Fruit fly (Drosophila melanogaster) whole organism, wandering third instar larva: ENCODE data around the gene CG11656.

ENCODE experiments used
- Abd-B ChIP-seq: fragments of >200 bp; optimal IDR thresholded peaks from 2 replicates; lab custom pipeline; 2017; ENCODE audit warnings: missing biosample characterization, missing genetic modification characterization
- CG32264 ChIP-seq: fragments of 200-800 bp; sonication (Bioruptor generic); optimal IDR thresholded peaks from 2 replicates; lab custom pipeline; 2016; ENCODE audit warnings: missing biosample characterization, missing genetic modification characterization
- Dfd ChIP-seq: fragments of >200 bp; optimal IDR thresholded peaks from 2 replicates; lab custom pipeline; 2017; ENCODE audit warnings: missing biosample characterization, missing genetic modification characterization
- Dif ChIP-seq: fragments of 200-275, 200-300 bp; sonication (Bioruptor generic); optimal IDR thresholded peaks from 2 replicates; lab custom pipeline; 2018; ENCODE audit warnings: missing biosample characterization, missing genetic modification characterization; ENCODE audit not compliant: partially characterized antibody
- GATAd ChIP-seq: sonication (Bioruptor generic); optimal IDR thresholded peaks from 2 replicates; lab custom pipeline; 2016; ENCODE audit warnings: missing biosample characterization, missing genetic modification characterization
- HLH106 ChIP-seq: fragments of 200-800 bp; optimal IDR thresholded peaks from 3 replicates; lab custom pipeline; 2019; ENCODE audit warnings: missing biosample characterization, mild to moderate bottlenecking, missing genetic modification characterization, moderate library complexity
- Hnf4 ChIP-seq: fragments of 200-800 bp; sonication (Bioruptor generic); optimal IDR thresholded peaks from 2 replicates; lab custom pipeline; 2016; ENCODE audit warnings: missing biosample characterization, mild to moderate bottlenecking, missing genetic modification characterization
- Hr78 ChIP-seq: fragments of >200 bp; optimal IDR thresholded peaks from 2 replicates; lab custom pipeline; 2017; ENCODE audit warnings: missing biosample characterization, missing genetic modification characterization
- Hr83 ChIP-seq: fragments of 200-300 bp; sonication (Bioruptor generic); optimal IDR thresholded peaks from 2 replicates; lab custom pipeline; 2016; ENCODE audit warnings: missing biosample characterization, mild to moderate bottlenecking, missing genetic modification characterization, moderate library complexity; ENCODE audit not compliant: poor library complexity, severe bottlenecking
- Mio ChIP-seq: sonication (Bioruptor generic); optimal IDR thresholded peaks from 2 replicates; lab custom pipeline; 2016; ENCODE audit warnings: missing biosample characterization, missing genetic modification characterization
- Myc ChIP-seq: fragments of >200 bp; optimal IDR thresholded peaks from 2 replicates; lab custom pipeline; 2017
- N ChIP-seq: fragments of >200 bp; optimal IDR thresholded peaks from 2 replicates; lab custom pipeline; 2018; ENCODE audit warnings: missing biosample characterization, missing external identifiers, missing genetic modification characterization
- OdsH ChIP-seq: fragments of 200-800 bp; sonication (Bioruptor generic); optimal IDR thresholded peaks from 2 replicates; lab custom pipeline; 2016; ENCODE audit warnings: missing biosample characterization, mild to moderate bottlenecking, missing genetic modification characterization
- Rel ChIP-seq, 2 experiments: fragments of 200-800 bp; sonication (Bioruptor generic) in 1 of 2; optimal IDR thresholded peaks; 2 replicates in 1 of 2; 3 replicates in 1 of 2; lab custom pipeline; 2016 to 2019; ENCODE audit warnings: mild to moderate bottlenecking in 2 of 2, missing biosample characterization in 2 of 2, missing genetic modification characterization in 2 of 2, moderate library complexity in 1 of 2
- Sp1 ChIP-seq: fragments of 200-800 bp; sonication (Bioruptor generic); optimal IDR thresholded peaks from 3 replicates; lab custom pipeline; 2019; ENCODE audit warnings: missing biosample characterization, mild to moderate bottlenecking, missing genetic modification characterization, moderate library complexity
- Vsx2 ChIP-seq: fragments of 200-300, 225-300 bp; sonication (Bioruptor generic); optimal IDR thresholded peaks from 2 replicates; lab custom pipeline; 2018; ENCODE audit warnings: missing biosample characterization, missing genetic modification characterization; ENCODE audit not compliant: partially characterized antibody
- br ChIP-seq: fragments of 200-800 bp; sonication (Bioruptor generic); optimal IDR thresholded peaks from 2 replicates; lab custom pipeline; 2016; ENCODE audit warnings: missing biosample characterization, missing genetic modification characterization
- brk ChIP-seq: fragments of 200-800 bp; sonication (Bioruptor generic); optimal IDR thresholded peaks from 2 replicates; lab custom pipeline; 2016; ENCODE audit warnings: missing biosample characterization, mild to moderate bottlenecking, missing genetic modification characterization
- dl ChIP-seq, 2 experiments: fragments of 175-275, 200-275 bp in 1 of 2; fragments of 200-275 bp in 1 of 2; sonication (Bioruptor generic); optimal IDR thresholded peaks; lab custom pipeline; 2018; ENCODE audit warnings: mild to moderate bottlenecking in 2 of 2, missing biosample characterization in 2 of 2, missing genetic modification characterization in 2 of 2, moderate library complexity in 2 of 2; ENCODE audit not compliant: partially characterized antibody in 2 of 2, insufficient read depth in 1 of 2
- dmrt93B ChIP-seq: fragments of 200-800 bp; sonication (Bioruptor generic); optimal IDR thresholded peaks from 2 replicates; lab custom pipeline; 2018; ENCODE audit warnings: missing biosample characterization, mild to moderate bottlenecking, missing genetic modification characterization
- dsf ChIP-seq: sonication (Bioruptor generic); optimal IDR thresholded peaks from 2 replicates; lab custom pipeline; 2016; ENCODE audit warnings: missing biosample characterization, missing genetic modification characterization, borderline replicate concordance
- ey ChIP-seq: fragments of 200-800 bp; sonication (Bioruptor generic); optimal IDR thresholded peaks from 2 replicates; lab custom pipeline; 2016; ENCODE audit warnings: missing biosample characterization, missing genetic modification characterization
- foxo ChIP-seq, 2 experiments: fragments of 200-800 bp; sonication (Bioruptor generic); optimal IDR thresholded peaks; 2 replicates in 1 of 2; 3 replicates in 1 of 2; lab custom pipeline; 2016 to 2017; ENCODE audit warnings: missing biosample characterization in 2 of 2, missing genetic modification characterization in 2 of 2
- h ChIP-seq: fragments of 200-800 bp; sonication (Bioruptor generic); optimal IDR thresholded peaks from 3 replicates; lab custom pipeline; 2016; ENCODE audit warnings: missing biosample characterization, mild to moderate bottlenecking, missing genetic modification characterization
- jim ChIP-seq: fragments of 175-275, 200-325 bp; sonication (Bioruptor generic); optimal IDR thresholded peaks from 2 replicates; lab custom pipeline; 2016; ENCODE audit warnings: missing biosample characterization, mild to moderate bottlenecking, missing genetic modification characterization
- lola ChIP-seq: fragments of >200 bp; optimal IDR thresholded peaks from 2 replicates; lab custom pipeline; 2017; ENCODE audit warnings: missing biosample characterization, missing genetic modification characterization
- pan ChIP-seq: fragments of >200 bp; optimal IDR thresholded peaks from 2 replicates; lab custom pipeline; 2017
- rgr ChIP-seq: fragments of 200-800 bp; sonication (Bioruptor generic); optimal IDR thresholded peaks from 3 replicates; lab custom pipeline; 2016; ENCODE audit warnings: missing biosample characterization, mild to moderate bottlenecking, missing genetic modification characterization
- sage ChIP-seq: fragments of 200-800 bp; sonication (Bioruptor generic); optimal IDR thresholded peaks from 2 replicates; lab custom pipeline; 2016; ENCODE audit warnings: missing biosample characterization, mild to moderate bottlenecking, missing genetic modification characterization
- woc ChIP-seq: sonication (Bioruptor generic); optimal IDR thresholded peaks from 2 replicates; lab custom pipeline; 2016; ENCODE audit warnings: missing biosample characterization, mild to moderate bottlenecking, missing genetic modification characterization

CG11656 gene

dm6 chr3R:12982982-12983633 is 26.6 kb upstream of the CG11656 start:
- TF ChIP-seq Dfd (GFP tag; lab: Kevin White, UChicago), result no peak
- no peak for TF ChIP-seq foxo (GFP tag; optimal IDR thresholded peaks at IDR 0.05; lab: Kevin White, UChicago)
- TF ChIP-seq Hnf4 (GFP tag; lab: Kevin White, UChicago), result no peak
- no peak for TF ChIP-seq N (GFP tag; lab: Kevin White, UChicago)
- no peak for TF ChIP-seq h (GFP tag; lab: Kevin White, UChicago)
- no peak for TF ChIP-seq Abd-B
- no peak for TF ChIP-seq GATAd
- no peak for TF ChIP-seq CG32264 (GFP tag; lab: Kevin White, UChicago)
- TF ChIP-seq HLH106, result no peak
- TF ChIP-seq br (GFP tag; lab: Kevin White, UChicago), result no peak
- TF ChIP-seq jim, result no peak
- no peak for TF ChIP-seq Rel (GFP tag; optimal IDR thresholded peaks at IDR 0.05; lab: Kevin White, UChicago)
- no peak for TF ChIP-seq Rel (tag; optimal IDR thresholded peaks at IDR 0.05; lab: Kevin White, UChicago)
- no peak for TF ChIP-seq lola
- TF ChIP-seq Dif (GFP tag; lab: Kevin White, UChicago), result no peak
- TF ChIP-seq, all 38 proteins: peak for 0

dm6 chr3R:12985828-12986530 is 23.7 kb upstream of the CG11656 start, which contains the start of gene CG31342:
Gene CG31342, plus strand, starts transcription at chr3R:12986041.
- TF ChIP-seq ey (GFP tag; lab: Kevin White, UChicago), result peak; percentile 13
- TF ChIP-seq Rel (GFP tag; optimal IDR thresholded peaks at IDR 0.05; lab: Kevin White, UChicago), result no peak
- TF ChIP-seq Rel (tag; optimal IDR thresholded peaks at IDR 0.05; lab: Kevin White, UChicago), result peak; percentile 20
- TF ChIP-seq foxo (GFP tag; optimal IDR thresholded peaks at IDR 0.05; lab: Kevin White, UChicago), result no peak

dm6 chr3R:12988411-12988810 is 21.3 kb upstream of the CG11656 start, which contains the start of gene CG14383:
Gene CG14383, minus strand, starts transcription at chr3R:12988511.
- no peak for TF ChIP-seq dmrt93B
- no peak for TF ChIP-seq dsf (GFP tag; lab: Kevin White, UChicago)
- TF ChIP-seq dl (GFP tag; optimal IDR thresholded peaks at IDR 0.05; lab: Kevin White, UChicago; ENCODE audit: insufficient read depth in 1 of 2, partially characterized antibody in 2 of 2), result no peak
- no peak for TF ChIP-seq jim
- no peak for TF ChIP-seq foxo (GFP tag; optimal IDR thresholded peaks at IDR 0.05; lab: Kevin White, UChicago)
- TF ChIP-seq brk, result no peak
- TF ChIP-seq Hr83, result no peak
- no peak for TF ChIP-seq Rel (GFP tag; optimal IDR thresholded peaks at IDR 0.05; lab: Kevin White, UChicago)
- no peak for TF ChIP-seq Rel (tag; optimal IDR thresholded peaks at IDR 0.05; lab: Kevin White, UChicago)
- TF ChIP-seq Mio, result no peak
- TF ChIP-seq rgr (GFP tag; lab: Kevin White, UChicago), result no peak
- TF ChIP-seq woc (GFP tag; lab: Kevin White, UChicago), result no peak
- no peak for TF ChIP-seq ey (GFP tag; lab: Kevin White, UChicago)
- no peak for TF ChIP-seq pan (lab: Kevin White, UChicago)

dm6 chr3R:12993018-12993417 is 16.7 kb upstream of the CG11656 start, which contains the start of gene yellow-f:
Gene yellow-f, minus strand, starts transcription at chr3R:12993201.
- TF ChIP-seq br (GFP tag; lab: Kevin White, UChicago) (no peak), pan (lab: Kevin White, UChicago) (no peak), Rel (GFP tag; optimal IDR thresholded peaks at IDR 0.05; lab: Kevin White, UChicago) (no peak), Rel (tag; optimal IDR thresholded peaks at IDR 0.05; lab: Kevin White, UChicago) (peak; percentile 88), foxo (GFP tag; optimal IDR thresholded peaks at IDR 0.05; lab: Kevin White, UChicago) (no peak), jim (no peak), CG32264 (GFP tag; lab: Kevin White, UChicago) (no peak), N (GFP tag; lab: Kevin White, UChicago) (no peak)

dm6 chr3R:12995047-12995446 is 14.6 kb upstream of the CG11656 start, which contains the start of gene yellow-f2:
Gene yellow-f2, minus strand, starts transcription at chr3R:12995147.
- no peak for TF ChIP-seq HLH106
- no peak for TF ChIP-seq Sp1 (GFP tag; lab: Kevin White, UChicago)
- no peak for TF ChIP-seq brk
- no peak for TF ChIP-seq Hr78 (GFP tag; lab: Kevin White, UChicago)
- no peak for TF ChIP-seq OdsH (GFP tag; lab: Kevin White, UChicago)
- no peak for TF ChIP-seq Vsx2 (GFP tag; lab: Kevin White, UChicago)
- no peak for TF ChIP-seq dl (GFP tag; optimal IDR thresholded peaks at IDR 0.05; lab: Kevin White, UChicago; ENCODE audit: insufficient read depth in 1 of 2, partially characterized antibody in 2 of 2)
- no peak for TF ChIP-seq Myc
- no peak for TF ChIP-seq br (GFP tag; lab: Kevin White, UChicago)
- no peak for TF ChIP-seq h (GFP tag; lab: Kevin White, UChicago)
- TF ChIP-seq woc (GFP tag; lab: Kevin White, UChicago), result no peak
- TF ChIP-seq sage (GFP tag; lab: Kevin White, UChicago), result no peak
